Worm (Caenorhabditis elegans): ENCODE data around the gene Y27F2A.6.
"Not testable (repeated sequence)": the region's sequence is repeated elsewhere in the genome, so short reads cannot be mapped to it uniquely, and the experiment has no call there.

Gene Y27F2A.6

DNA sequence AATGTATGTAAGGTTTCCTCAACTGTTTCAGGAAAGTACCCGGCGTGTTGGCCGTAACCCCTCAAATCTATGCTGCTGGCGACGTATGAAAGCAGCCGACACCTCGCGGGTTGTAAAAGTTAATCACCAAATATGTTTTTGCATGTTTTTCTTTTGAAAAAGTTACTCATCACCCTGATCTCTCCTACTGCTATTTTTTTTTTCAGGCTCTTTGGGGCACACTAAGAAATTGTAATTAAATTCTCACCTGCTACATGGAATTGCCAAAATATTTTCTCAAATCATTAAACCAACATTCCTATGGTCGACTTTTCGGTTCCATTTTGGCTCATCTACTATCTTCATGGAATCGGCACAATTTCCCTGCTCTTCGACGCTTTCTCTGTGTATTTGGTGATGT, 1.7 kb upstream of the Y27F2A.6 start, which contains the start of gene sri-78:
sri-78 (plus strand) TSS at position 301 of the 400 bp plus-strand sequence.
- TF ChIP-seq saeg-2 (GFP tag; IDR thresholded peaks at IDR 0.05); spr-1 (tag; optimal IDR thresholded peaks at IDR 0.05); Y75B8A.6 (GFP tag; IDR thresholded peaks at IDR 0.05): not testable (repeated sequence)

DNA sequence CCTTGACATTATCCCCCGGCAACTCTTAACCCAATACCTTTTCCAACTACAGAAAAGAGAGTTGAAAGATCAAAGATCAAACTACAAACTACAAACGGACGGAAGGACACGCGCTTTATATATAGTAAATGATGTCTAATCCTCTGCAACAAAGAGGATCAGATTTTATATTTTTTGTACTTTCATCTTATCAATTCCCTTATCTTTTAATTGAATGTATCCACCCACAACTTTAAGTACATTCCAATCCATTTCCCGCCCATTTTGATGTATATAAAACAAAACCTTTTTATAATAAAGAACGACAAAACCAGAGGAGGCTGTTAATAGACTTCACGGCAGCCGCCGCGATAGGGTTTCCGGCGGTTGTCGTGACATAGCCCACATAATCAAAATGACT, 5.5 kb downstream of the Y27F2A.6 start, which contains the start of gene sri-40:
sri-40 (plus strand) TSS at position 301 of the 400 bp plus-strand sequence.
- TF ChIP-seq Y5F2A.4 (GFP tag; optimal IDR thresholded peaks at IDR 0.05); lsy-2 (tag; optimal IDR thresholded peaks at IDR 0.05); hif-1 (tag; optimal IDR thresholded peaks at IDR 0.05): not testable (repeated sequence)

DNA sequence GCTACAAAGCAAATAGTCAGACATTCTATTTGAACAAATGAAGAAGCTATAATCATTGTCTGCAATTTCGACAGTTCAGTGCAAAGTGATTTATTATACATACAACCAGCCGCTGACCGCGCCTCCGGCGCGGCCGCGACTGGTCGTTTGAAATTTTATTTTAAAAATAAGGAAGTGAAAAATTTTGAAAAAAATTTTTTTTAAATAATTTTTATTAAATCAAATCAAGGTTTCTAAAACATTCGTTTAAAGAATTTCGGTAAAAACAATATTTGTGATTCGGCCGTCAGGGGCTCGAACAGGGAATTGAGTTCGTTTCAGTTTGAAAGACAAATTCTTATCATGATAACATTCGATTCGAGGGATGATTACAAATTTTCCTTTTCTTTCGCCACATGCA, 11.0 kb downstream of the Y27F2A.6 start, which contains the start of gene Y27F2A.10:
Y27F2A.10 (minus strand) TSS at position 101 of the 400 bp plus-strand sequence.
- TF ChIP-seq F26F4.8 (GFP tag; conservative IDR thresholded peaks at IDR 0.05) (no peak), zip-2 (tag; optimal IDR thresholded peaks at IDR 0.05) (no peak), ceh-28 (tag; optimal IDR thresholded peaks at IDR 0.05) (no peak), lin-15B (tag; optimal IDR thresholded peaks at IDR 0.05) (no peak), fos-1 (tag; optimal IDR thresholded peaks at IDR 0.05) (no peak), egl-27 (tag; optimal IDR thresholded peaks at IDR 0.05) (no peak), zag-1 (tag; optimal IDR thresholded peaks at IDR 0.05) (no peak), Y5F2A.4 (GFP tag; optimal IDR thresholded peaks at IDR 0.05) (no peak), nhr-10 (tag; optimal IDR thresholded peaks at IDR 0.05) (no peak), aly-2 (tag; optimal IDR thresholded peaks at IDR 0.05) (no peak), snpc-4 (tag; optimal IDR thresholded peaks at IDR 0.05) (no peak), duxl-1 (tag; optimal IDR thresholded peaks at IDR 0.05; ENCODE audit: poor library complexity) (no peak), set-16 (GFP tag; IDR thresholded peaks at IDR 0.05) (no peak), lin-39 (tag; optimal IDR thresholded peaks at IDR 0.05) (no peak), saeg-2 (GFP tag; IDR thresholded peaks at IDR 0.05) (no peak), nhr-6 (tag; optimal IDR thresholded peaks at IDR 0.05) (no peak), lir-3 (tag; optimal IDR thresholded peaks at IDR 0.05) (no peak), nhr-237 (tag; optimal IDR thresholded peaks at IDR 0.05) (no peak)

DNA sequence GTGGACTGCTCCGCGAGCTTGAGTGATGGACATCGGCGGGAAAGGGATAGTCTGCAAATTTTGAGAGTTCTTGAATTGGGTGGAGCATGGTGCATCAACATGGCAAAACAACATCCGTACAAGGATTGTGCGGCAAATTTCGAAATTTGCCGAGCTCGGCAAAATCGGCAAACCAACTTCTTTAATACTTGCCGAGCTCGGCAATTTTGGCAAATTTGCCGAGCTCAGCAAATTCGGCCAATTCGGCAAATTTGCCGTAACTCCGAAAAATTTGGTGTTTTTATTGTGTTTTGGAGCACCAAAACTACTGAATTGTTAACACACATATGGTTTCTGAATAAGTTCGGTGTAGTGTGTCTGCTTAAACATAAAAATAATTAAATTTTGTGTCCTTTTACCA, 13.1 kb downstream of the Y27F2A.6 start, which contains the start of gene fbxc-55:
fbxc-55 (minus strand) TSS at position 101 of the 400 bp plus-strand sequence.
- no peak for TF ChIP-seq nhr-77 (tag; optimal IDR thresholded peaks at IDR 0.05)
- no peak for TF ChIP-seq Y105C5A.15 (GFP tag; IDR thresholded peaks at IDR 0.05)
- TF ChIP-seq nhr-111 (GFP tag; optimal IDR thresholded peaks at IDR 0.05), result no peak
- TF ChIP-seq D1046.2 (GFP tag; IDR thresholded peaks at IDR 0.05), result no peak
- TF ChIP-seq F37D6.2 (tag; optimal IDR thresholded peaks at IDR 0.05), result no peak
- no peak for TF ChIP-seq lin-39 (tag; optimal IDR thresholded peaks at IDR 0.05)
- TF ChIP-seq lin-38 (GFP tag; IDR thresholded peaks at IDR 0.05), result no peak
- TF ChIP-seq sdz-12 (GFP tag; optimal IDR thresholded peaks at IDR 0.05), result no peak
- TF ChIP-seq ceh-62 (tag; optimal IDR thresholded peaks at IDR 0.05), result no peak
- no peak for TF ChIP-seq ceh-82 (tag; optimal IDR thresholded peaks at IDR 0.05)
- no peak for TF ChIP-seq ceh-28 (tag; optimal IDR thresholded peaks at IDR 0.05)
- no peak for TF ChIP-seq dve-1 (tag; optimal IDR thresholded peaks at IDR 0.05; ENCODE audit: insufficient read depth)

DNA sequence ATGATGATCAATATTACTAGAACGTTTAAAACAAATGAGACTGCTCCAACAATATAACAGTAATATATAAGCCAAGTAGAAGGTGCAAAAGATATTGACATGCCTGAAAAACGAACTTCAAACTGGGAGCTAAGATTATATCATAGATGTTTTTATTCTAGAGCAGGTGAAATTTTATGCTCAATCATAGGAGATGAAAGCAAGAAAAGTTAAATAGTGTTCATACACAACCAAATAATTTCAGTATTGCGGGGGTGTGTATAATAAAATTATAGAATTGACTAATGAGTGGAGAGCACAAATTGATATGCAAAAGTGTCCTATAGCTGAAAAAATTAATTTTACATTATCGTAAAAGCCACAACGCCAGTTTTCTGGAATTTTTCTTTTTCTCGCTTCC, 24.2 kb downstream of the Y27F2A.6 start, which contains the start of gene sri-34:
sri-34 (minus strand) TSS at position 101 of the 400 bp plus-strand sequence.
- TF ChIP-seq Y75B8A.6 (GFP tag; IDR thresholded peaks at IDR 0.05) (no peak), unc-130 (GFP tag; optimal IDR thresholded peaks at IDR 0.05) (no peak), D1046.2 (GFP tag; IDR thresholded peaks at IDR 0.05) (no peak), F37D6.2 (tag; optimal IDR thresholded peaks at IDR 0.05) (no peak), nhr-42 (GFP tag; IDR thresholded peaks at IDR 0.05) (no peak), saeg-2 (GFP tag; IDR thresholded peaks at IDR 0.05) (no peak), nhr-11 (tag; optimal IDR thresholded peaks at IDR 0.05) (no peak), dve-1 (tag; optimal IDR thresholded peaks at IDR 0.05; ENCODE audit: insufficient read depth) (no peak), cey-2 (tag; optimal IDR thresholded peaks at IDR 0.05; ENCODE audit: borderline replicate concordance, insufficient read depth) (no peak)

All from whole organism, L4 larva.